Worm (Caenorhabditis elegans) whole organism, L2 larva: ENCODE measurements around the gene C11H1.9.

Source experiments
- F13H6.1 ChIP-seq: sonication (generic microtip); optimal IDR thresholded peaks from 2 replicates; lab custom pipeline; 2016; ENCODE audit warnings: missing genetic modification characterization, missing compliant biosample characterization
- R02D3.7 ChIP-seq: fragments of 150-350 bp; optimal IDR thresholded peaks from 2 replicates; lab custom pipeline; 2014; ENCODE audit warnings: missing biosample characterization, missing genetic modification characterization
- Y55F3AM.14 ChIP-seq: fragments of 200-800 bp; sonication (Bioruptor generic); optimal IDR thresholded peaks from 2 replicates; lab custom pipeline; 2018; ENCODE audit warnings: mild to moderate bottlenecking, missing genetic modification characterization, missing compliant biosample characterization
- ZK546.5 ChIP-seq: sonication (generic microtip); optimal IDR thresholded peaks from 2 replicates; lab custom pipeline; 2017; ENCODE audit warnings: missing biosample characterization, missing genetic modification characterization
- alr-1 ChIP-seq: fragments of 150-350 bp; optimal IDR thresholded peaks from 2 replicates; lab custom pipeline; 2014; ENCODE audit warnings: missing biosample characterization, missing genetic modification characterization
- aly-2 ChIP-seq: fragments of 150-350 bp; optimal IDR thresholded peaks from 2 replicates; lab custom pipeline; 2014; ENCODE audit warnings: missing biosample characterization, missing genetic modification characterization
- ama-1 ChIP-seq: fragments of 150-350 bp; optimal IDR thresholded peaks from 2 replicates; lab custom pipeline; 2018; ENCODE audit warnings: inconsistent platforms
- blmp-1 ChIP-seq: sonication (generic microtip); optimal IDR thresholded peaks from 2 replicates; lab custom pipeline; 2017; ENCODE audit warnings: missing genetic modification characterization, mild to moderate bottlenecking, missing compliant biosample characterization, antibody characterized with exemption, moderate library complexity; ENCODE audit not compliant: insufficient read depth
- ceh-16 ChIP-seq: fragments of 150-350 bp; optimal IDR thresholded peaks from 2 replicates; lab custom pipeline; 2014; ENCODE audit warnings: missing biosample characterization, missing genetic modification characterization
- crh-2 ChIP-seq: sonication (generic microtip); optimal IDR thresholded peaks from 2 replicates; lab custom pipeline; 2017; ENCODE audit warnings: missing biosample characterization, missing genetic modification characterization
- fos-1 ChIP-seq: fragments of 150-350 bp; optimal IDR thresholded peaks from 2 replicates; lab custom pipeline; 2014; ENCODE audit warnings: missing biosample characterization, missing genetic modification characterization
- gmeb-1 ChIP-seq: fragments of 150-350 bp; optimal IDR thresholded peaks from 2 replicates; lab custom pipeline; 2014; ENCODE audit warnings: missing biosample characterization, missing genetic modification characterization
- lin-11 ChIP-seq: fragments of 150-350 bp; sonication (generic microtip); optimal IDR thresholded peaks from 2 replicates; lab custom pipeline; 2014; ENCODE audit warnings: missing biosample characterization, missing genetic modification characterization, inconsistent platforms, mixed read lengths
- lin-39 ChIP-seq: fragments of 150-350 bp; optimal IDR thresholded peaks from 2 replicates; lab custom pipeline; 2014; ENCODE audit warnings: missing biosample characterization, missing genetic modification reagents, missing genetic modification characterization
- lsy-2 ChIP-seq, 2 experiments: fragments of 150-350 bp in 1 of 2; sonication (generic microtip) in 1 of 2; optimal IDR thresholded peaks; 2 replicates each; lab custom pipeline; 2014 to 2017; ENCODE audit warnings: missing biosample characterization in 2 of 2, missing genetic modification characterization in 2 of 2
- mab-5 ChIP-seq: fragments of 150-350 bp; optimal IDR thresholded peaks from 2 replicates; lab custom pipeline; 2014; ENCODE audit warnings: missing biosample characterization, missing genetic modification characterization
- mdl-1 ChIP-seq, 2 experiments: fragments of 150-350 bp in 1 of 2; sonication (generic microtip) in 1 of 2; optimal IDR thresholded peaks; 2 replicates each; lab custom pipeline; 2017; ENCODE audit warnings: missing biosample characterization in 2 of 2, missing genetic modification characterization in 2 of 2
- nhr-10 ChIP-seq: sonication (generic microtip); optimal IDR thresholded peaks from 2 replicates; lab custom pipeline; 2017; ENCODE audit warnings: missing biosample characterization, missing genetic modification characterization
- nhr-11 ChIP-seq: fragments of 150-350 bp; optimal IDR thresholded peaks from 2 replicates; lab custom pipeline; 2014; ENCODE audit warnings: missing biosample characterization, missing genetic modification characterization
- nhr-12 ChIP-seq: fragments of 150-350 bp; optimal IDR thresholded peaks from 2 replicates; lab custom pipeline; 2014; ENCODE audit warnings: missing biosample characterization, missing genetic modification characterization
- nhr-129 ChIP-seq: fragments of 150-350 bp; optimal IDR thresholded peaks from 2 replicates; lab custom pipeline; 2014; ENCODE audit warnings: missing biosample characterization, missing genetic modification characterization
- nhr-21 ChIP-seq: fragments of 150-350 bp; optimal IDR thresholded peaks from 2 replicates; lab custom pipeline; 2014; ENCODE audit warnings: missing biosample characterization, missing genetic modification characterization
- nhr-23 ChIP-seq: fragments of 150-350 bp; optimal IDR thresholded peaks from 2 replicates; lab custom pipeline; 2014; ENCODE audit warnings: missing biosample characterization, missing genetic modification reagents, missing genetic modification characterization
- nhr-237 ChIP-seq: fragments of 150-350 bp; optimal IDR thresholded peaks from 2 replicates; lab custom pipeline; 2014; ENCODE audit warnings: missing biosample characterization, missing genetic modification characterization
- nhr-25 ChIP-seq: fragments of 150-350 bp; sonication (generic microtip); optimal IDR thresholded peaks from 3 replicates; lab custom pipeline; 2014; ENCODE audit warnings: missing biosample characterization, missing genetic modification characterization
- nhr-6 ChIP-seq: fragments of 150-350 bp; optimal IDR thresholded peaks from 2 replicates; lab custom pipeline; 2014; ENCODE audit warnings: missing biosample characterization, missing genetic modification characterization
- nhr-77 ChIP-seq: fragments of 150-350 bp; optimal IDR thresholded peaks from 2 replicates; lab custom pipeline; 2014; ENCODE audit warnings: missing biosample characterization, missing genetic modification characterization
- peb-1 ChIP-seq: fragments of 150-350 bp; optimal IDR thresholded peaks from 2 replicates; lab custom pipeline; 2014; ENCODE audit warnings: missing biosample characterization, missing genetic modification characterization
- sma-3 ChIP-seq: sonication (generic microtip); optimal IDR thresholded peaks from 2 replicates; lab custom pipeline; 2016; ENCODE audit warnings: missing genetic modification reagents, missing genetic modification characterization, missing compliant biosample characterization
- sma-9 ChIP-seq, 2 experiments: fragments of 150-350 bp in 1 of 2; sonication (generic microtip) in 1 of 2; optimal IDR thresholded peaks; 2 replicates each; lab custom pipeline; 2014 to 2016; ENCODE audit warnings: missing genetic modification characterization in 2 of 2, mild to moderate bottlenecking in 1 of 2, missing biosample characterization in 1 of 2, missing compliant biosample characterization in 1 of 2, missing genetic modification reagents in 1 of 2, moderate library complexity in 1 of 2
- snpc-4 ChIP-seq: fragments of 150-350 bp; optimal IDR thresholded peaks from 2 replicates; lab custom pipeline; 2014; ENCODE audit warnings: missing biosample characterization, missing genetic modification characterization
- unc-39 ChIP-seq: fragments of 150-350 bp; optimal IDR thresholded peaks from 2 replicates; lab custom pipeline; 2014; ENCODE audit warnings: missing biosample characterization, missing genetic modification characterization
- unc-55 ChIP-seq: fragments of 150-350 bp; sonication (generic microtip); optimal IDR thresholded peaks from 3 replicates; lab custom pipeline; 2014; ENCODE audit warnings: missing biosample characterization, missing genetic modification reagents, missing genetic modification characterization
- unc-62 ChIP-seq: fragments of 150-350 bp; optimal IDR thresholded peaks from 2 replicates; lab custom pipeline; 2014; ENCODE audit warnings: missing biosample characterization, missing genetic modification reagents, missing genetic modification characterization
- ztf-1 ChIP-seq: fragments of 200-800 bp; sonication (Bioruptor generic); conservative IDR thresholded peaks from 2 replicates; pipeline ENCODE4 v1.3.6; 2022; ENCODE audit warnings: missing genetic modification characterization, missing compliant biosample characterization
- ztf-11 ChIP-seq: sonication (generic microtip); optimal IDR thresholded peaks from 2 replicates; lab custom pipeline; 2017; ENCODE audit warnings: missing biosample characterization, missing genetic modification characterization
- ztf-4 ChIP-seq: fragments of 150-350 bp; optimal IDR thresholded peaks from 2 replicates; lab custom pipeline; 2014; ENCODE audit warnings: missing biosample characterization, missing genetic modification characterization

The C11H1.9 gene

DNA sequence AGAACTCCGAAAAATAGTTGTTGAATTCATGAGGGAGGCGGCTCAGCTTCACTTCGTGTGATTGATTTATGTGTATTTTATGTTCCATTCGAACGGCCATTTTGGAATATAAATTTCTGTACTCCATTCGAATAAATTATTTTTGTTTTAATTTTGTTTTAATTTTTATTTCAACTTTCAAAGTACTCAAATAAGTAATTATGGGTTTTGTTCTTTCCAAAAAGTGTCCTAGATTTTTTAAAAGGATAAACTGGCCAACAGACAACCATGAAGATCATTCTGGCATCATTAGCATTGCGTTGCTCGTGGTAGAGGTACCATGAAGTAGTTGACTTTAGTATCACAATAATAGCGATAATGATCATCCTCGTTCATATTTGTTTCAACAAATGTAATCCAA is 6.4 kb upstream of the C11H1.9 start:
- TF ChIP-seq crh-2 (tag; lab: Kevin White, UChicago) (no peak), nhr-11 (tag; lab: Kevin White, UChicago) (no peak), mdl-1 (tag; optimal IDR thresholded peaks at IDR 0.05; lab: Kevin White, UChicago) (no peak), lin-11 (tag; lab: Kevin White, UChicago) (no peak), ceh-16 (tag; lab: Kevin White, UChicago) (no peak), Y55F3AM.14 (GFP tag; lab: Kevin White, UChicago) (no peak), ztf-1 (GFP tag; lab: Robert Waterston, UW) (no peak), sma-9 (GFP tag; optimal IDR thresholded peaks at IDR 0.05; lab: Kevin White, UChicago) (no peak), sma-9 (tag; optimal IDR thresholded peaks at IDR 0.05; lab: Kevin White, UChicago) (no peak), nhr-21 (tag; lab: Kevin White, UChicago) (no peak), F13H6.1 (tag; lab: Kevin White, UChicago) (no peak), unc-39 (tag; lab: Kevin White, UChicago) (no peak), nhr-23 (tag; lab: Kevin White, UChicago) (no peak), ztf-4 (no peak), nhr-237 (tag; lab: Kevin White, UChicago) (no peak), unc-55 (GFP tag; lab: Kevin White, UChicago) (no peak), nhr-12 (tag; lab: Kevin White, UChicago) (no peak), snpc-4 (tag; lab: Kevin White, UChicago) (no peak), nhr-25 (tag; lab: Kevin White, UChicago) (no peak), nhr-10 (tag; lab: Kevin White, UChicago) (no peak)

DNA sequence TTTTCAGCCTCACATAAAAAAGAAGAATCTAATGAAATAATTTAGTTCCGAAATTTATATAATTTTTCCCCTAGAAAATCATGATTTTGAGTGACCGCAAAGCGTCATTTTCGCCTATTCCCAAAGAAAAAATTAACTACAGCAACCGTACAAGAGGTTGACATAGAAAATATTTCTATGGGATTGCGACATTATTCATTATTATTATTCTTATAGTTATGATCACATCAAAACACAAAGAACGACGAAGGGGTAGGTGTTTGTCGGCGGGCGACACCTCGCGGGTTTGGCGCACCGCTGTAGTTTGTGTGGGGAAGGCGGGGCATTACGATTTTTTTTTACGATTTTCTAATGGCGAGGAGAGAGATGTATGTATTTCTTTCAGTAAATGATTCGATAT is 4.1 kb upstream of the C11H1.9 start:
- TF ChIP-seq unc-39 (tag; lab: Kevin White, UChicago) = no peak
- peak; percentile 83 for TF ChIP-seq snpc-4 (tag; lab: Kevin White, UChicago)

DNA sequence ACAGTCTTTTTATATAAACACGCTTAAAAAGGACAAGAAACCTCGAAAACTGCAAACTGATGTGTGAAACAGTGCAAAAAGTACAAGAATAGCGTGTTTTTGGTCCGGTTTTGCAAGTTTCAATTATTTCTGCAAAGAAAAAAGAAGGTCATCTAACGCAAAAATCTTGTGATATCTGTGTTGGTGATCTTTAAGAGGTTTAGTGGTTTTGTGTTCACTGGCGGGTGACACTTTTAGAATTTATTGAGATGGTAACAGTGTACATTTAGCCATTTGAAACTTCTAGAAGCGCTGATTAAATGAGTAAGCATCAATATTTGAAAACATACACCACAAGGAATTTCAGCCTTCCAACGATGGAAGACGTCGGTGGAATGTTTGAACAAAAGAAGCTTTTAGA is 2.6 kb upstream of the C11H1.9 start:
- TF ChIP-seq ztf-11 (tag; lab: Kevin White, UChicago) = no peak
- peak; percentile 40 for TF ChIP-seq nhr-25 (tag; lab: Kevin White, UChicago)

DNA sequence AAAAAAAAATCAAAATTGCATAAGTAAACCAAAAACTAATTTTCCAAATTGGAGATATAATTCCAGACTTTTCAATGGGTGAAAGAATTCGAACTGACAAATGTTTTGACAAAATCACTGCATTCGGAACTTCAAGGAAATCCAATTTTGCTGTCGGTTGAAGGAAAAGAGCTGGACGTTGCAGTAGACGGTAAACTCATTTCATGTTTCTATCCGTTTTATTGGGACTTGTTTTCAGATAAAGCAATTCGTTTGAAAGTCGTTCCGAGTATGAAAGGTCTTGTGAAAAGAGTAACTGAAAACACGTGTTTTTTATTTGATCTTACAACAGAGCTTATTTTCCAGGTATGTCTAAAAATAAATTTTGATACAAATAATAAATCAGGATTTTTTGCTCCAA is 4.1 kb downstream of the C11H1.9 start:
- no peak for TF ChIP-seq R02D3.7 (tag; lab: Kevin White, UChicago)
- no peak for TF ChIP-seq gmeb-1 (tag; lab: Kevin White, UChicago)
- TF ChIP-seq ztf-1 (GFP tag; lab: Robert Waterston, UW) = no peak
- TF ChIP-seq blmp-1 (tag; lab: Kevin White, UChicago) = no peak
- TF ChIP-seq nhr-12 (tag; lab: Kevin White, UChicago) = no peak

DNA sequence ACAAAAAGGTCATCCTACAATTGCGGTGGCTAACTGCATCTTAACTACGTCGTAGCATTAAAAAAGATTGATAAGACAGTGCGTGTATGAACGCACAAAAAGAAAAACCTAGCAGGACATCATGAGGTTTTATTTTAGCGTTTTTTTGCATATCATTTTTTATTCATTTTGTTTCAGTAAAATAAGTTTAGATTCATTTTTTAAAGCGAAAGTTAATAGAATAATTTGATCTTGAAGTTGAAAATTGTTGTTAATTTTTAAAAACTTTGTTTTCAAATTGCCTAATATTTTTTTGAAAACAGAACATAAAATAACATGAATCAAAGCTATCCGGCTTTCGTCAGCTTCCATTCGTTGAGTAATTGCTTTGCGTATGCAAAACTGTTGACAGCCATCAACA is 6.6 kb downstream of the C11H1.9 start, which contains the start of gene prx-1:
Gene prx-1, plus strand, starts transcription at position 301 of the 400 bp plus-strand sequence.
- TF ChIP-seq mdl-1 (tag; optimal IDR thresholded peaks at IDR 0.05; lab: Kevin White, UChicago) = no peak
- TF ChIP-seq nhr-77 (tag; lab: Kevin White, UChicago) = no peak
- no peak for TF ChIP-seq unc-62
- peak; percentile 32 for TF ChIP-seq fos-1 (tag; lab: Kevin White, UChicago)
- TF ChIP-seq ceh-16 (tag; lab: Kevin White, UChicago) = no peak
- TF ChIP-seq crh-2 (tag; lab: Kevin White, UChicago) = peak; percentile 4
- no peak for TF ChIP-seq peb-1 (tag; lab: Kevin White, UChicago)
- TF ChIP-seq lin-11 (tag; lab: Kevin White, UChicago) = no peak
- TF ChIP-seq gmeb-1 (tag; lab: Kevin White, UChicago) = no peak
- TF ChIP-seq sma-3 (GFP tag; lab: Kevin White, UChicago) = no peak
- no peak for TF ChIP-seq Y55F3AM.14 (GFP tag; lab: Kevin White, UChicago)
- TF ChIP-seq F13H6.1 (tag; lab: Kevin White, UChicago) = no peak
- no peak for TF ChIP-seq mab-5 (tag; lab: Kevin White, UChicago)

DNA sequence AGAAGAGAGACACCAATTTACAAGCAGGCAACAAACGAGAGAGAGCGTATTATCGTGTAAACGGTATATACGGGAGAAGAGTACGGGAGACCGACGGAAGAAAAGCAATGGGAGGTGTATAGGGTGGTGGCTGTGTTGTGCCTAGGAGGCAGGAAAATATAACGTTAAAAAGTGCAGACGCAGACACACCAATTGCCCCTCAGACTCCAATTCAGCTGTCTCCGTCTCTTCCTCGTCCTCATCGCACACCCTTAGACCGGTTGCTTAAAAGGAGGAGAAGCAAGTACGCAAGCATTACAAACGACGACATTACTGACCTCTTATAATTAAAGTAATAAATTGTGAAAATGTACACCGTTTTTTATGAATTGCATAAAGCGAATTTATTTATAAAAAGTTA is 7.8 kb downstream of the C11H1.9 start:
- no peak for TF ChIP-seq nhr-23 (tag; lab: Kevin White, UChicago)
- TF ChIP-seq nhr-6 = peak; percentile 70
- TF ChIP-seq nhr-129 (tag; lab: Kevin White, UChicago) = peak; percentile 82
- TF ChIP-seq nhr-11 (tag; lab: Kevin White, UChicago) = no peak
- no peak for TF ChIP-seq nhr-10 (tag; lab: Kevin White, UChicago)
- no peak for TF ChIP-seq alr-1 (tag; lab: Kevin White, UChicago)
- TF ChIP-seq mab-5 (tag; lab: Kevin White, UChicago) = peak; percentile 6
- peak; percentile 77 for TF ChIP-seq nhr-25 (tag; lab: Kevin White, UChicago)
- no peak for TF ChIP-seq ztf-1 (GFP tag; lab: Robert Waterston, UW)
- no peak for TF ChIP-seq nhr-12 (tag; lab: Kevin White, UChicago)
- no peak for TF ChIP-seq ama-1
- TF ChIP-seq lsy-2 (tag; optimal IDR thresholded peaks at IDR 0.05; lab: Kevin White, UChicago) = peak; percentile 76 to 95
- TF ChIP-seq lin-11 (tag; lab: Kevin White, UChicago) = peak; percentile 58
- TF ChIP-seq aly-2 = no peak
- TF ChIP-seq R02D3.7 (tag; lab: Kevin White, UChicago) = no peak
- TF ChIP-seq fos-1 (tag; lab: Kevin White, UChicago) = peak; percentile 89
- TF ChIP-seq snpc-4 (tag; lab: Kevin White, UChicago) = peak; percentile 69
- no peak for TF ChIP-seq lin-39 (tag; lab: Kevin White, UChicago)
- peak; percentile 54 for TF ChIP-seq sma-3 (GFP tag; lab: Kevin White, UChicago)
- TF ChIP-seq ztf-4 = peak; percentile 48
- no peak for TF ChIP-seq unc-62
- TF ChIP-seq sma-9 (GFP tag; optimal IDR thresholded peaks at IDR 0.05; lab: Kevin White, UChicago) = peak; percentile 86
- no peak for TF ChIP-seq sma-9 (tag; optimal IDR thresholded peaks at IDR 0.05; lab: Kevin White, UChicago)
- no peak for TF ChIP-seq ZK546.5
- no peak for TF ChIP-seq nhr-77 (tag; lab: Kevin White, UChicago)
- no peak for TF ChIP-seq nhr-237 (tag; lab: Kevin White, UChicago)
- TF ChIP-seq peb-1 (tag; lab: Kevin White, UChicago) = no peak
